Fruit fly (Drosophila melanogaster): Measurements from ENCODE around the gene TrpRS-m.

The TrpRS-m gene

DNA sequence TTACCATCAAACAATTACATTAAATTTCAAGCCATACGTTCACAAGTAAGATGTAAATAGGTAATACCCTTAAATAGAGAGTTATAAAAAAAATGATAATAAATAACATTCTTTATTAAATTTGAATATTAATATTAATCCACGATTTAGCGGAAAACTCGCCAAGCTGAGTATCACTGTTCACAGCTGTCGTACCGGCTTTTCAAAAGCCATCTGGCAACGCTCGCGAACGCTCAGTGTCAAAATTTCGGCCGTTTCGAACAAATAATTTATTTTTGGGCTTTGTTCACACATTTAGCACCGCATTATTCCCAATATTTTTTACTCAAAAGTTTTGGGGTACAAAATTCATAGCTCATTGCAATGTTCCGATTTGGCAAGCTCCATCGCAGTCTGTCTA is at the start of gene TrpRS-m:
TSS of gene TrpRS-m (plus strand) at position 211 of the 400 bp plus-strand sequence.
- TF ChIP-seq Xrp1 (GFP tag; IDR thresholded peaks at IDR 0.05) (peak; percentile 21; the same call in 1 of the 2 replicates), PHDP (tag; optimal IDR thresholded peaks at IDR 0.05) (peak; percentile 1), fru (optimal IDR thresholded peaks at IDR 0.05) (no peak), CG12391 (tag; optimal IDR thresholded peaks at IDR 0.05) (peak; percentile 23), stwl (tag; optimal IDR thresholded peaks at IDR 0.05) (peak; percentile 56), toy (GFP tag; IDR thresholded peaks at IDR 0.05) (no peak), onecut (GFP tag; IDR thresholded peaks at IDR 0.05) (no peak), row (GFP tag; IDR thresholded peaks at IDR 0.05) (peak; percentile 84), CG2712 (tag; optimal IDR thresholded peaks at IDR 0.05) (peak; percentile 28), kah (GFP tag; optimal IDR thresholded peaks at IDR 0.05) (peak; percentile 8), lola (GFP tag; optimal IDR thresholded peaks at IDR 0.05) (no peak), crp (GFP tag; optimal IDR thresholded peaks at IDR 0.05) (peak; percentile 18 to 85), CoRest (tag; optimal IDR thresholded peaks at IDR 0.05) (no peak), CG17912 (GFP tag; optimal IDR thresholded peaks at IDR 0.05) (no peak), CG2202 (tag; optimal IDR thresholded peaks at IDR 0.05) (no peak), CG8478 (optimal IDR thresholded peaks at IDR 0.05) (no peak), CG15514 (GFP tag; optimal IDR thresholded peaks at IDR 0.05) (peak; percentile 33), trem (tag; optimal IDR thresholded peaks at IDR 0.05) (peak; percentile 7), CG6175 (GFP tag; IDR thresholded peaks at IDR 0.05) (no peak), sr (GFP tag; IDR thresholded peaks at IDR 0.05) (no peak), disco-r (GFP tag; optimal IDR thresholded peaks at IDR 0.05) (no peak), Myb (GFP tag; optimal IDR thresholded peaks at IDR 0.05) (peak; percentile 30), phol (tag; optimal IDR thresholded peaks at IDR 0.05) (peak; percentile 23), trh (GFP tag; optimal IDR thresholded peaks at IDR 0.05) (no peak), Dref (GFP tag; IDR thresholded peaks at IDR 0.05) (no peak), Neu2 (GFP tag; optimal IDR thresholded peaks at IDR 0.05; ENCODE audit: borderline replicate concordance) (no peak), CG12659 (GFP tag; optimal IDR thresholded peaks at IDR 0.05) (peak; percentile 5), CG14710 (tag; optimal IDR thresholded peaks at IDR 0.05) (peak; percentile 4), CG34422 (GFP tag; IDR thresholded peaks at IDR 0.05) (peak; percentile 77; the same call in 1 of the 3 replicates), Hand (GFP tag; optimal IDR thresholded peaks at IDR 0.05) (no peak), unc-4 (GFP tag; IDR thresholded peaks at IDR 0.05; ENCODE audit: partially characterized antibody) (no peak), Sry-β (GFP tag; optimal IDR thresholded peaks at IDR 0.05) (peak; percentile 92), CG17829 (tag; optimal IDR thresholded peaks at IDR 0.05) (peak; percentile 16), MBD-R2 (GFP tag; IDR thresholded peaks at IDR 0.05) (peak; percentile 90), chif (GFP tag; optimal IDR thresholded peaks at IDR 0.05) (no peak), ssp (GFP tag; IDR thresholded peaks at IDR 0.05) (no peak), CG15269 (tag; optimal IDR thresholded peaks at IDR 0.05) (peak; percentile 6), CG7963 (GFP tag; IDR thresholded peaks at IDR 0.05; ENCODE audit: partially characterized antibody) (no peak), CG1024 (GFP tag; IDR thresholded peaks at IDR 0.05) (no peak), tna (GFP tag; IDR thresholded peaks at IDR 0.05; ENCODE audit: partially characterized antibody) (no peak), CG16813 (GFP tag; IDR thresholded peaks at IDR 0.05; ENCODE audit: partially characterized antibody) (no peak), CG12769 (tag; optimal IDR thresholded peaks at IDR 0.05) (no peak), CG4617 (GFP tag; optimal IDR thresholded peaks at IDR 0.05; ENCODE audit: borderline replicate concordance) (peak; percentile 1), sug (tag; optimal IDR thresholded peaks at IDR 0.05) (no peak), pzg (GFP tag; optimal IDR thresholded peaks at IDR 0.05) (peak; percentile 33), crol (GFP tag; IDR thresholded peaks at IDR 0.05) (no peak), Ptx1 (GFP tag; IDR thresholded peaks at IDR 0.05) (no peak), HmgZ (tag; optimal IDR thresholded peaks at IDR 0.05) (peak; percentile 1), slbo (GFP tag; IDR thresholded peaks at IDR 0.05) (no peak), CG1792 (GFP tag; optimal IDR thresholded peaks at IDR 0.05) (no peak), tll (GFP tag; optimal IDR thresholded peaks at IDR 0.05) (no peak)
